Worm (Caenorhabditis elegans) whole organism, late embryonic: ENCODE data around the gene ari-2.

Experiments used
- ama-1 ChIP-seq: fragments of 150-350 bp; optimal IDR thresholded peaks from 2 replicates; lab custom pipeline; 2014
- ceh-24 ChIP-seq: sonication (generic microtip); optimal IDR thresholded peaks from 2 replicates; lab custom pipeline; 2016; ENCODE audit warnings: mild to moderate bottlenecking, missing genetic modification characterization, missing compliant biosample characterization
- mec-3 ChIP-seq: sonication (generic microtip); optimal IDR thresholded peaks from 2 replicates; lab custom pipeline; 2016; ENCODE audit warnings: borderline replicate concordance, missing genetic modification characterization, missing compliant biosample characterization
- pat-9 ChIP-seq: fragments of 200-800 bp; sonication (Bioruptor generic); optimal IDR thresholded peaks from 2 replicates; lab custom pipeline; 2018; ENCODE audit warnings: mild to moderate bottlenecking, missing genetic modification characterization, moderate library complexity, missing compliant biosample characterization
- tbx-2 ChIP-seq: sonication (generic microtip); optimal IDR thresholded peaks from 2 replicates; lab custom pipeline; 2016; ENCODE audit warnings: missing genetic modification characterization, missing compliant biosample characterization
- ttx-3 ChIP-seq: sonication (generic microtip); optimal IDR thresholded peaks from 2 replicates; lab custom pipeline; 2016; ENCODE audit warnings: missing genetic modification reagents, missing genetic modification characterization, missing compliant biosample characterization

DNA sequence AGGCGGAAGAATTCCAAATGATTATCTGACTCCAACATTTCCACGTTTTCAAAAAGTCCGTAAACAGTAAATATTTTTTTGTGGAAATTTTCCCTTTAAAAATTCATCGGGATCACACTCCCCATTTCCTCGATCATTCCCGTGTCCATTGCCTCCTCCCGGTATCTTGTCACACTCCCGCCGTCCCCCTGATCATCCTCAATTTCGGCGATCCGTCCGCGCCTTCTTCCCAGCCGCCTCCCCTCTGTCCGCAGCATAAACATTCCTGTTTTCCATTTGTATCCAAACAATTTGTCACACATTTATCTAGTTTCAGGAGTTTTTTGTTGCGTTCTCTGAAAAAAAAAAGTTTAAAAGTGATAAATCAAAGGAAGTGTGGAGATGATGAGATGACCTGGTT lies 42.0 kb downstream of the ari-2 start:
- TF ChIP-seq pat-9 (tag; lab: Kevin White, UChicago): no peak
- no peak for TF ChIP-seq ama-1
- TF ChIP-seq ttx-3: no peak
- TF ChIP-seq mec-3: no peak
- no peak for TF ChIP-seq ceh-24 (tag; lab: Kevin White, UChicago)
- no peak for TF ChIP-seq tbx-2
